Worm (Caenorhabditis elegans) whole organism, L4 larva: Measurements from ENCODE around the gene txdc-9.

Source experiments
- D1046.2 ChIP-seq: fragments of 200-800 bp; sonication (Bioruptor generic); IDR thresholded peaks from 2 replicates; pipeline ENCODE4 v1.3.6; 2022; ENCODE audit warnings: missing genetic modification characterization, missing compliant biosample characterization
- F37D6.2 ChIP-seq: sonication (generic microtip); optimal IDR thresholded peaks from 2 replicates; lab custom pipeline; 2016; ENCODE audit warnings: mild to moderate bottlenecking, missing genetic modification characterization, missing compliant biosample characterization
- F44E2.7 ChIP-seq: fragments of 200-800 bp; sonication (Bioruptor generic); IDR thresholded peaks from 2 replicates; pipeline ENCODE4 v2.1.2; 2022; ENCODE audit warnings: missing genetic modification characterization, missing compliant biosample characterization
- T20F7.1 ChIP-seq: fragments of 200-800 bp; sonication (Bioruptor generic); optimal IDR thresholded peaks from 2 replicates; lab custom pipeline; 2018; ENCODE audit warnings: mild to moderate bottlenecking, missing genetic modification characterization, missing compliant biosample characterization
- T26A8.4 ChIP-seq: fragments of 200-800 bp; sonication (Bioruptor generic); IDR thresholded peaks from 2 replicates; pipeline ENCODE4 v1.3.6; 2022; ENCODE audit warnings: missing genetic modification characterization, missing compliant biosample characterization
- Y105C5A.15 ChIP-seq: fragments of 200-800 bp; sonication (Bioruptor generic); IDR thresholded peaks from 2 replicates; pipeline ENCODE4 v1.3.6; 2022; ENCODE audit warnings: missing genetic modification characterization, missing compliant biosample characterization
- attf-4 ChIP-seq: sonication (generic microtip); optimal IDR thresholded peaks from 3 replicates; lab custom pipeline; 2017; ENCODE audit warnings: missing biosample characterization, missing genetic modification characterization
- ceh-20 ChIP-seq: fragments of 200-800 bp; sonication (Bioruptor generic); IDR thresholded peaks from 2 replicates; pipeline ENCODE4 v1.3.6; 2022; ENCODE audit warnings: missing genetic modification reagents, missing genetic modification characterization, missing compliant biosample characterization
- ceh-82 ChIP-seq: sonication (generic microtip); optimal IDR thresholded peaks from 2 replicates; lab custom pipeline; 2017; ENCODE audit warnings: missing biosample characterization, missing genetic modification characterization
- ctbp-1 ChIP-seq: fragments of 200-800 bp; sonication (Bioruptor generic); IDR thresholded peaks from 2 replicates; pipeline ENCODE4 v1.3.6; 2022; ENCODE audit warnings: missing genetic modification reagents, missing genetic modification characterization, missing compliant biosample characterization
- daf-16 ChIP-seq, 3 experiments: sonication (generic microtip); optimal IDR thresholded peaks; 2 replicates each; lab custom pipeline; 2016 to 2017; ENCODE audit warnings: missing genetic modification characterization in 3 of 3, missing genetic modification reagents in 3 of 3, mild to moderate bottlenecking in 2 of 3, missing compliant biosample characterization in 2 of 3, missing biosample characterization in 1 of 3, moderate library complexity in 1 of 3
- daf-8 ChIP-seq: fragments of 200-800 bp; sonication (Bioruptor generic); IDR thresholded peaks from 2 replicates; pipeline ENCODE4 v1.3.6; 2022; ENCODE audit warnings: missing genetic modification characterization, missing compliant biosample characterization
- dmd-9 ChIP-seq: fragments of 200-800 bp; sonication (Bioruptor generic); IDR thresholded peaks from 2 replicates; pipeline ENCODE4 v1.3.6; 2022; ENCODE audit warnings: missing genetic modification reagents, missing genetic modification characterization, missing compliant biosample characterization
- dpl-1 ChIP-seq: fragments of 150-350 bp; optimal IDR thresholded peaks from 2 replicates; lab custom pipeline; 2014; ENCODE audit warnings: missing biosample characterization, missing genetic modification reagents, missing genetic modification characterization
- duxl-1 ChIP-seq: sonication (generic microtip); optimal IDR thresholded peaks from 2 replicates; lab custom pipeline; 2016; ENCODE audit warnings: mild to moderate bottlenecking, missing genetic modification characterization, moderate library complexity, missing compliant biosample characterization; ENCODE audit not compliant: poor library complexity
- dve-1 ChIP-seq: sonication (generic microtip); optimal IDR thresholded peaks from 2 replicates; lab custom pipeline; 2017; ENCODE audit warnings: antibody characterized with exemption, mild to moderate bottlenecking, missing genetic modification characterization, missing compliant biosample characterization; ENCODE audit not compliant: insufficient read depth
- egl-27 ChIP-seq: sonication (generic microtip); optimal IDR thresholded peaks from 3 replicates; lab custom pipeline; 2017; ENCODE audit warnings: missing biosample characterization, missing genetic modification reagents, missing genetic modification characterization
- egl-43 ChIP-seq: fragments of 200-800 bp; sonication (Bioruptor generic); IDR thresholded peaks from 2 replicates; pipeline ENCODE4 v1.3.6; 2022; ENCODE audit warnings: missing genetic modification reagents, missing genetic modification characterization, missing compliant biosample characterization
- fkh-10 ChIP-seq: fragments of 150-350 bp; optimal IDR thresholded peaks from 2 replicates; lab custom pipeline; 2014; ENCODE audit warnings: missing biosample characterization, missing genetic modification reagents, missing genetic modification characterization
- hif-1 ChIP-seq, 2 experiments: sonication (generic microtip); optimal IDR thresholded peaks; 2 replicates each; lab custom pipeline; 2016 to 2017; ENCODE audit warnings: missing compliant biosample characterization in 2 of 2, missing genetic modification characterization in 2 of 2, missing genetic modification reagents in 2 of 2, missing genotype in 2 of 2, mild to moderate bottlenecking in 1 of 2
- hlh-11 ChIP-seq: fragments of 200-800 bp; sonication (Bioruptor generic); optimal IDR thresholded peaks from 2 replicates; lab custom pipeline; 2018; ENCODE audit warnings: mild to moderate bottlenecking, missing genetic modification characterization, missing compliant biosample characterization
- hlh-30 ChIP-seq: sonication (generic microtip); optimal IDR thresholded peaks from 2 replicates; lab custom pipeline; 2017; ENCODE audit warnings: antibody characterized with exemption, mild to moderate bottlenecking, missing genetic modification characterization, missing compliant biosample characterization; ENCODE audit not compliant: insufficient read depth
- lin-1 ChIP-seq: fragments of 200-800 bp; sonication (Bioruptor generic); IDR thresholded peaks from 2 replicates; pipeline ENCODE4 v1.3.6; 2022; ENCODE audit warnings: missing genetic modification reagents, missing genetic modification characterization, missing compliant biosample characterization
- lin-38 ChIP-seq: fragments of 200-800 bp; sonication (Bioruptor generic); IDR thresholded peaks from 2 replicates; pipeline ENCODE4 v1.3.6; 2022; ENCODE audit warnings: missing genetic modification reagents, missing genetic modification characterization, missing compliant biosample characterization
- lsy-2 ChIP-seq, 2 experiments: fragments of 150-350 bp in 1 of 2; sonication (generic microtip) in 1 of 2; optimal IDR thresholded peaks; 2 replicates each; lab custom pipeline; 2014 to 2017; ENCODE audit warnings: missing biosample characterization in 2 of 2, missing genetic modification characterization in 2 of 2
- madf-9 ChIP-seq: fragments of 200-800 bp; sonication (Bioruptor generic); conservative IDR thresholded peaks from 2 replicates; pipeline ENCODE4 v1.3.6; 2022; ENCODE audit warnings: missing genetic modification reagents, missing genetic modification characterization, missing compliant biosample characterization
- mdl-1 ChIP-seq, 2 experiments: fragments of 150-350 bp in 1 of 2; sonication (generic microtip) in 1 of 2; optimal IDR thresholded peaks; 2 replicates each; lab custom pipeline; 2014 to 2017; ENCODE audit warnings: missing biosample characterization in 2 of 2, missing genetic modification characterization in 2 of 2
- mdt-29 ChIP-seq: fragments of 200-800 bp; sonication (Bioruptor generic); IDR thresholded peaks from 2 replicates; pipeline ENCODE4 v1.3.6; 2022; ENCODE audit warnings: missing genetic modification reagents, missing genetic modification characterization, missing compliant biosample characterization
- mxl-3 ChIP-seq: fragments of 200-800 bp; sonication (Bioruptor generic); optimal IDR thresholded peaks from 2 replicates; lab custom pipeline; 2018; ENCODE audit warnings: mild to moderate bottlenecking, missing genetic modification characterization, missing compliant biosample characterization
- nhr-11 ChIP-seq: fragments of 150-350 bp; optimal IDR thresholded peaks from 2 replicates; lab custom pipeline; 2014; ENCODE audit warnings: missing biosample characterization, missing genetic modification characterization
- nhr-111 ChIP-seq: fragments of 200-800 bp; sonication (Bioruptor generic); optimal IDR thresholded peaks from 2 replicates; lab custom pipeline; 2018; ENCODE audit warnings: mild to moderate bottlenecking, missing genetic modification characterization, missing compliant biosample characterization
- nhr-237 ChIP-seq: sonication (generic microtip); optimal IDR thresholded peaks from 2 replicates; lab custom pipeline; 2017; ENCODE audit warnings: missing biosample characterization, missing genetic modification characterization
- nhr-28 ChIP-seq: fragments of 150-350 bp; optimal IDR thresholded peaks from 2 replicates; lab custom pipeline; 2014; ENCODE audit warnings: missing biosample characterization, missing genetic modification characterization
- nhr-42 ChIP-seq: fragments of 200-800 bp; sonication (Bioruptor generic); IDR thresholded peaks from 2 replicates; pipeline ENCODE4 v1.3.6; 2022; ENCODE audit warnings: missing genetic modification characterization, missing compliant biosample characterization
- nhr-76 ChIP-seq: fragments of 150-350 bp; optimal IDR thresholded peaks from 2 replicates; lab custom pipeline; 2014; ENCODE audit warnings: missing biosample characterization, missing genetic modification characterization
- nhr-77 ChIP-seq: fragments of 150-350 bp; optimal IDR thresholded peaks from 2 replicates; lab custom pipeline; 2014; ENCODE audit warnings: missing biosample characterization, missing genetic modification characterization
- php-3 ChIP-seq: fragments of 200-800 bp; sonication (Bioruptor generic); IDR thresholded peaks from 2 replicates; pipeline ENCODE4 v1.3.6; 2022; ENCODE audit warnings: missing genetic modification reagents, missing genetic modification characterization, missing compliant biosample characterization
- pqm-1 ChIP-seq: sonication (generic microtip); optimal IDR thresholded peaks from 2 replicates; lab custom pipeline; 2017; ENCODE audit warnings: missing biosample characterization, missing genetic modification characterization
- rbr-2 ChIP-seq: sonication (generic microtip); optimal IDR thresholded peaks from 2 replicates; lab custom pipeline; 2016; ENCODE audit warnings: missing genotype, missing genetic modification characterization, missing compliant biosample characterization
- sdz-12 ChIP-seq: fragments of 200-800 bp; sonication (Bioruptor generic); optimal IDR thresholded peaks from 2 replicates; lab custom pipeline; 2018; ENCODE audit warnings: mild to moderate bottlenecking, missing genetic modification characterization, missing compliant biosample characterization
- snpc-4 ChIP-seq: fragments of 150-350 bp; optimal IDR thresholded peaks from 2 replicates; lab custom pipeline; 2014; ENCODE audit warnings: missing biosample characterization, missing genetic modification characterization
- tra-1 ChIP-seq: fragments of 200-800 bp; sonication (Bioruptor generic); IDR thresholded peaks from 2 replicates; pipeline ENCODE4 v1.3.6; 2022; ENCODE audit warnings: missing genetic modification reagents, missing genetic modification characterization, missing compliant biosample characterization
- unc-39 ChIP-seq: sonication (generic microtip); optimal IDR thresholded peaks from 2 replicates; lab custom pipeline; 2017; ENCODE audit warnings: missing biosample characterization, missing genetic modification characterization
- zag-1 ChIP-seq: fragments of 150-350 bp; optimal IDR thresholded peaks from 2 replicates; lab custom pipeline; 2014; ENCODE audit warnings: missing biosample characterization, missing genetic modification characterization
- zfp-2 ChIP-seq: sonication (generic microtip); optimal IDR thresholded peaks from 2 replicates; lab custom pipeline; 2016; ENCODE audit warnings: mild to moderate bottlenecking, missing genetic modification characterization, missing compliant biosample characterization
- zfp-3 ChIP-seq: fragments of 200-800 bp; sonication (Bioruptor generic); conservative IDR thresholded peaks from 2 replicates; pipeline ENCODE4 v1.3.6; 2022; ENCODE audit warnings: missing genetic modification reagents, missing genetic modification characterization, missing compliant biosample characterization
- zip-11 ChIP-seq: fragments of 200-800 bp; sonication (Bioruptor generic); IDR thresholded peaks from 2 replicates; pipeline ENCODE4 v1.3.6; 2022; ENCODE audit warnings: missing genetic modification characterization, missing compliant biosample characterization
- ztf-7 ChIP-seq: fragments of 150-350 bp; optimal IDR thresholded peaks from 2 replicates; lab custom pipeline; 2014; ENCODE audit warnings: missing biosample characterization, missing genetic modification characterization

Gene txdc-9

ce11 chrIII:6421973-6422511 is 9.9 kb upstream of the txdc-9 start (continued):
- TF ChIP-seq daf-16 (GFP tag; optimal IDR thresholded peaks at IDR 0.05; lab: Kevin White, UChicago) (no peak), daf-16 (tag; optimal IDR thresholded peaks at IDR 0.05; lab: Kevin White, UChicago) (peak; percentile 73), sdz-12 (GFP tag; lab: Kevin White, UChicago) (no peak), rbr-2 (no peak), daf-8 (GFP tag; lab: Robert Waterston, UW) (no peak), ztf-7 (tag; lab: Kevin White, UChicago) (no peak), nhr-111 (GFP tag; lab: Kevin White, UChicago) (no peak), php-3 (peak; percentile 86; the same call in 1 of the 2 replicates), egl-43 (no peak), zip-11 (GFP tag; lab: Robert Waterston, UW) (no peak), nhr-76 (no peak), mdl-1 (tag; optimal IDR thresholded peaks at IDR 0.05; lab: Kevin White, UChicago) (peak; percentile 31 to 76), zfp-2 (tag; lab: Kevin White, UChicago) (no peak), lin-1 (GFP tag; lab: Robert Waterston, UW) (0 out of 2 replicates have a peak, but pooled peaks have one; percentile 15), T20F7.1 (GFP tag; lab: Kevin White, UChicago) (no peak), nhr-237 (no peak), nhr-11 (tag; lab: Kevin White, UChicago) (no peak), hif-1 (tag; optimal IDR thresholded peaks at IDR 0.05; lab: Kevin White, UChicago) (peak in 1 of 2 experiments; percentile 51), lsy-2 (tag; optimal IDR thresholded peaks at IDR 0.05; lab: Kevin White, UChicago) (no peak), attf-4 (tag; lab: Kevin White, UChicago) (no peak), F44E2.7 (GFP tag; lab: Robert Waterston, UW) (no peak), ctbp-1 (GFP tag; lab: Robert Waterston, UW) (no peak)
- TF ChIP-seq, all 104 proteins: peak for 22

ce11 chrIII:6422721-6423120 is 9.3 kb upstream of the txdc-9 start:
- TF ChIP-seq Y105C5A.15 (GFP tag; lab: Robert Waterston, UW) (no peak), egl-27 (no peak), duxl-1 (tag; lab: Kevin White, UChicago) (no peak), nhr-111 (GFP tag; lab: Kevin White, UChicago) (no peak), hlh-11 (tag; lab: Kevin White, UChicago) (peak; percentile 40), lin-38 (GFP tag; lab: Robert Waterston, UW) (no peak), nhr-28 (tag; lab: Kevin White, UChicago) (peak; percentile 73), hlh-30 (tag; lab: Kevin White, UChicago) (peak; percentile 86), snpc-4 (tag; lab: Kevin White, UChicago) (no peak), ceh-82 (no peak), F37D6.2 (tag; lab: Kevin White, UChicago) (no peak), ceh-20 (0 out of 2 replicates have a peak, but pooled peaks have one; percentile 24), nhr-77 (tag; lab: Kevin White, UChicago) (peak; percentile 4), T20F7.1 (GFP tag; lab: Kevin White, UChicago) (peak; percentile 59), pqm-1 (tag; lab: Kevin White, UChicago) (no peak), dmd-9 (no peak), fkh-10 (GFP tag; lab: Kevin White, UChicago) (no peak), ztf-7 (tag; lab: Kevin White, UChicago) (no peak), D1046.2 (GFP tag; lab: Robert Waterston, UW) (no peak), php-3 (peak; percentile 19; the same call in 1 of the 2 replicates), mxl-3 (GFP tag; lab: Kevin White, UChicago) (peak; percentile 71), tra-1 (GFP tag; lab: Robert Waterston, UW) (no peak), mdt-29 (0 out of 2 replicates have a peak, but pooled peaks have one; percentile 24), madf-9 (GFP tag; lab: Robert Waterston, UW) (no peak), zip-11 (GFP tag; lab: Robert Waterston, UW) (no peak), attf-4 (tag; lab: Kevin White, UChicago) (no peak), unc-39 (tag; lab: Kevin White, UChicago) (no peak), nhr-42 (GFP tag; lab: Robert Waterston, UW) (no peak), dve-1 (peak; percentile 59), mdl-1 (tag; optimal IDR thresholded peaks at IDR 0.05; lab: Kevin White, UChicago) (peak in 1 of 2 experiments; percentile 30), T26A8.4 (GFP tag; lab: Robert Waterston, UW) (no peak), zag-1 (tag; lab: Kevin White, UChicago) (no peak), dpl-1 (GFP tag; lab: Kevin White, UChicago) (no peak), lsy-2 (tag; optimal IDR thresholded peaks at IDR 0.05; lab: Kevin White, UChicago) (no peak), zfp-3 (GFP tag; lab: Robert Waterston, UW) (no peak)
